Fruit fly (Drosophila melanogaster) whole organism, embryonic: ENCODE measurements around the gene Dhod.

ENCODE experiments used
- CG16815 ChIP-seq: fragments of 200-800 bp; sonication (Bioruptor generic); optimal IDR thresholded peaks from 3 replicates; lab custom pipeline; 2017; ENCODE audit warnings: missing biosample characterization, mild to moderate bottlenecking, missing genetic modification characterization
- CG4820 ChIP-seq: fragments of 200-800 bp; sonication (Bioruptor generic); optimal IDR thresholded peaks from 3 replicates; lab custom pipeline; 2016; ENCODE audit warnings: missing biosample characterization, missing genetic modification characterization
- onecut ChIP-seq: fragments of 200-800 bp; sonication (Bioruptor generic); IDR thresholded peaks from 2 replicates; pipeline ENCODE4 v1.3.6; 2022; ENCODE audit warnings: missing biosample characterization, missing genetic modification characterization

- TF ChIP-seq onecut (GFP tag; lab: Robert Waterston, UW) (no peak), CG4820 (GFP tag; lab: Kevin White, UChicago) (no peak), CG16815 (GFP tag; lab: Kevin White, UChicago) (no peak)
Observed at dm6 chr3R:8673803-8674234, 21.1 kb upstream of the Dhod start, which contains the start of gene mRpL19.
